Fruit fly (Drosophila melanogaster): ENCODE measurements around the gene Ret.

- TF ChIP-seq Myc (optimal IDR thresholded peaks at IDR 0.05) = no peak
- TF ChIP-seq ttk (optimal IDR thresholded peaks at IDR 0.05) = no peak
- no peak for TF ChIP-seq psq (optimal IDR thresholded peaks at IDR 0.05)
These were observed 9.2 kb downstream of the Ret start for dm6 chr2L:21189273-21189781.

Measured in Kc167 (cell line).